Worm (Caenorhabditis elegans) whole organism, young adult: ENCODE measurements around the gene Y32B12B.2.
A peak's percentile ranks its signal among the peaks of the same experiment; 100 is the strongest.

Experiments used
- B0019.2 ChIP-seq: fragments of 200-800 bp; sonication (Bioruptor generic); conservative IDR thresholded peaks from 2 replicates; pipeline ENCODE4 v1.3.6; 2022; ENCODE audit warnings: missing genetic modification reagents, missing genetic modification characterization, missing compliant biosample characterization
- B0261.1 ChIP-seq: sonication (generic microtip); optimal IDR thresholded peaks from 2 replicates; lab custom pipeline; 2016; ENCODE audit warnings: mild to moderate bottlenecking, missing genetic modification characterization, moderate library complexity, missing compliant biosample characterization
- C17E4.6 ChIP-seq: fragments of 200-800 bp; sonication (Bioruptor generic); IDR thresholded peaks from 2 replicates; pipeline ENCODE4 v1.3.6; 2022; ENCODE audit warnings: missing genetic modification reagents, missing genetic modification characterization, missing compliant biosample characterization
- F22D6.2 ChIP-seq: sonication (generic microtip); optimal IDR thresholded peaks from 2 replicates; lab custom pipeline; 2016; ENCODE audit warnings: mild to moderate bottlenecking, missing genetic modification characterization, missing compliant biosample characterization
- F49E8.2 ChIP-seq: sonication (generic microtip); optimal IDR thresholded peaks from 3 replicates; lab custom pipeline; 2017; ENCODE audit warnings: missing genetic modification characterization, mild to moderate bottlenecking, missing compliant biosample characterization, antibody characterized with exemption, moderate library complexity; ENCODE audit not compliant: insufficient read depth
- F52B5.7 ChIP-seq: sonication (generic microtip); optimal IDR thresholded peaks from 2 replicates; lab custom pipeline; 2016; ENCODE audit warnings: mild to moderate bottlenecking, missing genetic modification characterization, missing compliant biosample characterization
- F57A8.1 ChIP-seq: fragments of 200-800 bp; sonication (Bioruptor generic); optimal IDR thresholded peaks from 2 replicates; lab custom pipeline; 2018; ENCODE audit warnings: mild to moderate bottlenecking, missing genetic modification characterization, moderate library complexity, missing compliant biosample characterization
- K11D2.4 ChIP-seq: fragments of 200-800 bp; sonication (Bioruptor generic); IDR thresholded peaks from 2 replicates; pipeline ENCODE4 v1.3.6; 2022; ENCODE audit warnings: missing genetic modification reagents, missing genetic modification characterization, missing compliant biosample characterization
- T07F8.4 ChIP-seq: sonication (generic microtip); optimal IDR thresholded peaks from 2 replicates; lab custom pipeline; 2016; ENCODE audit warnings: mild to moderate bottlenecking, missing genetic modification characterization, moderate library complexity, missing compliant biosample characterization
- akir-1 ChIP-seq: fragments of 200-800 bp; sonication (Bioruptor generic); optimal IDR thresholded peaks from 2 replicates; lab custom pipeline; 2018; ENCODE audit warnings: mild to moderate bottlenecking, missing genetic modification characterization, moderate library complexity, missing compliant biosample characterization
- ama-1 ChIP-seq, 3 experiments: fragments of 150-350 bp in 1 of 3; sonication (generic microtip) in 2 of 3; optimal IDR thresholded peaks; 2 replicates each; lab custom pipeline; 2014 to 2018; ENCODE audit warnings: missing biosample characterization in 2 of 3, missing genetic modification characterization in 2 of 3, missing genetic modification reagents in 2 of 3
- atf-7 ChIP-seq: sonication (generic microtip); optimal IDR thresholded peaks from 2 replicates; lab custom pipeline; 2017; ENCODE audit warnings: mild to moderate bottlenecking, missing genetic modification characterization, missing compliant biosample characterization
- bed-1 ChIP-seq: fragments of 200-800 bp; sonication (Bioruptor generic); IDR thresholded peaks from 2 replicates; pipeline ENCODE4 v1.3.6; 2022; ENCODE audit warnings: missing genetic modification reagents, missing genetic modification characterization, missing compliant biosample characterization
- bed-2 ChIP-seq: fragments of 200-800 bp; sonication (Bioruptor generic); IDR thresholded peaks from 2 replicates; pipeline ENCODE4 v1.3.6; 2022; ENCODE audit warnings: missing genetic modification reagents, missing genetic modification characterization, missing compliant biosample characterization
- cebp-2 ChIP-seq: fragments of 200-800 bp; sonication (Bioruptor generic); IDR thresholded peaks from 2 replicates; pipeline ENCODE4 v1.3.6; 2022; ENCODE audit warnings: missing genetic modification characterization, missing compliant biosample characterization
- ceh-91 ChIP-seq: fragments of 200-800 bp; sonication (Bioruptor generic); IDR thresholded peaks from 2 replicates; pipeline ENCODE4 v1.3.6; 2022; ENCODE audit warnings: missing genetic modification reagents, missing genetic modification characterization, missing compliant biosample characterization
- dox-1 ChIP-seq: fragments of 200-800 bp; sonication (Bioruptor generic); IDR thresholded peaks from 2 replicates; pipeline ENCODE4 v1.3.6; 2022; ENCODE audit warnings: missing genetic modification reagents, missing genetic modification characterization, missing compliant biosample characterization
- dpff-1 ChIP-seq: sonication (generic microtip); optimal IDR thresholded peaks from 2 replicates; lab custom pipeline; 2017; ENCODE audit warnings: mild to moderate bottlenecking, missing genetic modification characterization, missing compliant biosample characterization
- efl-1 ChIP-seq: fragments of 150-350 bp; optimal IDR thresholded peaks from 2 replicates; lab custom pipeline; 2014; ENCODE audit warnings: missing biosample characterization, missing genetic modification reagents, missing genetic modification characterization
- egl-44 ChIP-seq: fragments of 200-800 bp; sonication (Bioruptor generic); IDR thresholded peaks from 2 replicates; pipeline ENCODE4 v1.3.6; 2022; ENCODE audit warnings: missing genetic modification reagents, missing genetic modification characterization, missing compliant biosample characterization
- ekl-4 ChIP-seq: fragments of 200-800 bp; sonication (Bioruptor generic); IDR thresholded peaks from 2 replicates; pipeline ENCODE4 v1.3.6; 2022; ENCODE audit warnings: missing genetic modification reagents, missing genetic modification characterization, missing compliant biosample characterization
- fkh-3 ChIP-seq: sonication (generic microtip); optimal IDR thresholded peaks from 2 replicates; lab custom pipeline; 2016; ENCODE audit warnings: mild to moderate bottlenecking, missing genetic modification characterization, missing compliant biosample characterization
- gei-17 ChIP-seq: fragments of 200-800 bp; sonication (Bioruptor generic); optimal IDR thresholded peaks from 2 replicates; lab custom pipeline; 2018; ENCODE audit warnings: mild to moderate bottlenecking, missing genetic modification characterization, missing compliant biosample characterization
- him-1 ChIP-seq: sonication (generic microtip); optimal IDR thresholded peaks from 2 replicates; lab custom pipeline; 2016; ENCODE audit warnings: missing genotype, missing genetic modification reagents, missing genetic modification characterization, missing compliant biosample characterization
- hmg-1.2 ChIP-seq: fragments of 200-800 bp; sonication (Bioruptor generic); IDR thresholded peaks from 2 replicates; pipeline ENCODE4 v1.3.6; 2022; ENCODE audit warnings: missing genetic modification reagents, missing genetic modification characterization, missing compliant biosample characterization
- hmg-20 ChIP-seq: fragments of 200-800 bp; sonication (Bioruptor generic); IDR thresholded peaks from 2 replicates; pipeline ENCODE4 v1.3.6; 2022; ENCODE audit warnings: missing genetic modification reagents, missing genetic modification characterization, missing compliant biosample characterization
- hrde-1 ChIP-seq: sonication (generic microtip); optimal IDR thresholded peaks from 2 replicates; lab custom pipeline; 2016; ENCODE audit warnings: missing genetic modification characterization, mild to moderate bottlenecking, missing compliant biosample characterization, moderate library complexity, missing genotype, missing genetic modification reagents, borderline replicate concordance
- lag-1 ChIP-seq: fragments of 200-800 bp; sonication (Bioruptor generic); IDR thresholded peaks from 2 replicates; pipeline ENCODE4 v1.3.6; 2022; ENCODE audit warnings: missing genetic modification reagents, missing genetic modification characterization, missing compliant biosample characterization
- lin-35 ChIP-seq, 3 experiments: fragments of 150-350 bp in 2 of 3; sonication (generic microtip) in 1 of 3; optimal IDR thresholded peaks; 2 replicates each; lab custom pipeline; 2014 to 2018; ENCODE audit warnings: missing biosample characterization in 3 of 3, missing genetic modification characterization in 3 of 3, missing genetic modification reagents in 3 of 3
- lsy-27 ChIP-seq: sonication (generic microtip); optimal IDR thresholded peaks from 2 replicates; lab custom pipeline; 2017; ENCODE audit warnings: missing genetic modification characterization, mild to moderate bottlenecking, missing compliant biosample characterization, antibody characterized with exemption, missing genotype, borderline replicate concordance; ENCODE audit not compliant: insufficient read depth
- madf-10 ChIP-seq: sonication (generic microtip); optimal IDR thresholded peaks from 2 replicates; lab custom pipeline; 2016; ENCODE audit warnings: mild to moderate bottlenecking, missing genetic modification characterization, missing compliant biosample characterization
- madf-6 ChIP-seq: fragments of 200-800 bp; sonication (Bioruptor generic); IDR thresholded peaks from 2 replicates; pipeline ENCODE4 v1.3.6; 2022; ENCODE audit warnings: missing genetic modification reagents, missing genetic modification characterization, missing compliant biosample characterization
- mes-4 ChIP-seq: sonication (generic microtip); optimal IDR thresholded peaks from 2 replicates; lab custom pipeline; 2016; ENCODE audit warnings: missing genotype, missing genetic modification characterization, missing compliant biosample characterization
- mxl-1 ChIP-seq: sonication (generic microtip); optimal IDR thresholded peaks from 2 replicates; lab custom pipeline; 2016; ENCODE audit warnings: missing genetic modification characterization, missing compliant biosample characterization
- nfya-1 ChIP-seq: sonication (generic microtip); optimal IDR thresholded peaks from 2 replicates; lab custom pipeline; 2017; ENCODE audit warnings: antibody characterized with exemption, missing compliant biosample characterization, missing genetic modification characterization, borderline replicate concordance; ENCODE audit not compliant: insufficient read depth
- nhr-179 ChIP-seq: sonication (generic microtip); optimal IDR thresholded peaks from 2 replicates; lab custom pipeline; 2016; ENCODE audit warnings: mild to moderate bottlenecking, missing genetic modification characterization, missing compliant biosample characterization
- nhr-80 ChIP-seq: sonication (generic microtip); optimal IDR thresholded peaks from 2 replicates; lab custom pipeline; 2016; ENCODE audit warnings: missing genetic modification characterization, missing compliant biosample characterization
- pbrm-1 ChIP-seq: fragments of 200-800 bp; sonication (Bioruptor generic); IDR thresholded peaks from 2 replicates; pipeline ENCODE4 v1.3.6; 2022; ENCODE audit warnings: missing genetic modification reagents, missing genetic modification characterization, missing compliant biosample characterization
- pha-4 ChIP-seq: fragments of 150-350 bp; sonication (generic microtip); optimal IDR thresholded peaks from 2 replicates; lab custom pipeline; 2014; ENCODE audit warnings: missing biosample characterization, missing genetic modification reagents, missing genetic modification characterization
- rpc-1 ChIP-seq, 2 experiments: fragments of 150-350 bp in 1 of 2; sonication (generic microtip) in 1 of 2; optimal IDR thresholded peaks; 2 replicates each; lab custom pipeline; 2014 to 2018; ENCODE audit warnings: missing biosample characterization in 1 of 2, missing genetic modification characterization in 1 of 2, missing genetic modification reagents in 1 of 2, missing genotype in 1 of 2
- snpc-1.1 ChIP-seq: sonication (generic microtip); optimal IDR thresholded peaks from 2 replicates; lab custom pipeline; 2017; ENCODE audit warnings: missing genetic modification characterization, mild to moderate bottlenecking, missing compliant biosample characterization, antibody characterized with exemption, moderate library complexity, missing genotype, missing genetic modification reagents; ENCODE audit not compliant: insufficient read depth
- tbp1 ChIP-seq: fragments of 200-800 bp; sonication (Bioruptor generic); optimal IDR thresholded peaks from 2 replicates; lab custom pipeline; 2018; ENCODE audit warnings: mild to moderate bottlenecking, missing genetic modification characterization, missing compliant biosample characterization
- unc-62 ChIP-seq: fragments of 150-350 bp; optimal IDR thresholded peaks from 2 replicates; lab custom pipeline; 2014; ENCODE audit warnings: missing biosample characterization, missing genetic modification reagents, missing genetic modification characterization
- zim-3 ChIP-seq: sonication (generic microtip); optimal IDR thresholded peaks from 2 replicates; lab custom pipeline; 2017; ENCODE audit warnings: mild to moderate bottlenecking, missing genetic modification characterization, moderate library complexity, missing compliant biosample characterization
- ztf-18 ChIP-seq: sonication (generic microtip); optimal IDR thresholded peaks from 2 replicates; lab custom pipeline; 2016; ENCODE audit warnings: missing genotype, mild to moderate bottlenecking, missing genetic modification characterization, missing compliant biosample characterization
- ztf-6 ChIP-seq: fragments of 200-800 bp; sonication (Bioruptor generic); IDR thresholded peaks from 2 replicates; pipeline ENCODE4 v1.3.6; 2022; ENCODE audit warnings: missing genetic modification reagents, missing genetic modification characterization, missing compliant biosample characterization

Gene Y32B12B.2

ce11 chrV:16592947-16593791 is 55.0 kb downstream of the Y32B12B.2 start (continued):
- no peak for TF ChIP-seq B0019.2
- TF ChIP-seq gei-17 (GFP tag; lab: Kevin White, UChicago), result peak; percentile 10
- TF ChIP-seq F57A8.1 (GFP tag; lab: Kevin White, UChicago), result no peak
- no peak for TF ChIP-seq snpc-1.1 (tag; lab: Kevin White, UChicago)
- TF ChIP-seq K11D2.4, result no peak
- peak; percentile 0 for TF ChIP-seq nhr-80 (tag; lab: Kevin White, UChicago)
- TF ChIP-seq ama-1 (optimal IDR thresholded peaks at IDR 0.05; lab: Kevin White, UChicago), result no peak
- TF ChIP-seq ama-1 (GFP tag; optimal IDR thresholded peaks at IDR 0.05; lab: Kevin White, UChicago), result no peak
- no peak for TF ChIP-seq mes-4
- TF ChIP-seq egl-44, result no peak
- no peak for TF ChIP-seq T07F8.4
- peak; percentile 5 for TF ChIP-seq dpff-1 (tag; lab: Kevin White, UChicago)
- TF ChIP-seq ztf-6 (GFP tag; lab: Robert Waterston, UW), result no peak
- TF ChIP-seq madf-6, result peak; percentile 20; the same call in 1 of the 2 replicates
- TF ChIP-seq cebp-2, result no peak
- no peak for TF ChIP-seq F49E8.2
- no peak for TF ChIP-seq tbp1 (GFP tag; lab: Kevin White, UChicago)
- 0 out of 2 replicates have a peak, but pooled peaks have one; percentile 8 for TF ChIP-seq hmg-1.2 (GFP tag; lab: Robert Waterston, UW)
- no peak for TF ChIP-seq ztf-18
- no peak for TF ChIP-seq ceh-91 (GFP tag; lab: Robert Waterston, UW)
- TF ChIP-seq efl-1 (GFP tag; lab: Kevin White, UChicago), result no peak
- TF ChIP-seq lag-1, result no peak
- TF ChIP-seq nfya-1, result no peak
- no peak for TF ChIP-seq ekl-4 (GFP tag; lab: Robert Waterston, UW)
- peak; percentile 71 for TF ChIP-seq unc-62 (GFP tag; lab: Kevin White, UChicago)
- TF ChIP-seq F22D6.2 (tag; lab: Kevin White, UChicago), result no peak
- no peak for TF ChIP-seq atf-7 (tag; lab: Kevin White, UChicago)
- TF ChIP-seq pha-4 (tag; lab: Kevin White, UChicago), result peak; percentile 53
- no peak for TF ChIP-seq bed-2 (GFP tag; lab: Robert Waterston, UW)
- no peak for TF ChIP-seq dox-1 (GFP tag; lab: Robert Waterston, UW)
- no peak for TF ChIP-seq madf-10 (tag; lab: Kevin White, UChicago)
- TF ChIP-seq lin-35 (GFP tag; optimal IDR thresholded peaks at IDR 0.05; lab: Kevin White, UChicago), result no peak
- no peak for TF ChIP-seq lsy-27 (tag; lab: Kevin White, UChicago)
- TF ChIP-seq zim-3, result peak; percentile 6
- TF ChIP-seq C17E4.6, result no peak
- TF ChIP-seq F52B5.7 (tag; lab: Kevin White, UChicago), result peak; percentile 40
- TF ChIP-seq him-1 (tag; lab: Kevin White, UChicago), result no peak
- TF ChIP-seq rpc-1 (optimal IDR thresholded peaks at IDR 0.05; lab: Kevin White, UChicago), result no peak
- TF ChIP-seq rpc-1 (tag; optimal IDR thresholded peaks at IDR 0.05; lab: Kevin White, UChicago), result no peak
- TF ChIP-seq akir-1 (GFP tag; lab: Kevin White, UChicago), result no peak
- TF ChIP-seq hrde-1 (tag; lab: Kevin White, UChicago), result no peak
- TF ChIP-seq nhr-179 (tag; lab: Kevin White, UChicago), result no peak
- TF ChIP-seq hmg-20 (GFP tag; lab: Robert Waterston, UW), result 0 out of 2 replicates have a peak, but pooled peaks have one; percentile 12
- TF ChIP-seq mxl-1, result no peak
- 0 out of 2 replicates have a peak, but pooled peaks have one; percentile 8 for TF ChIP-seq pbrm-1 (GFP tag; lab: Robert Waterston, UW)
- TF ChIP-seq fkh-3 (tag; lab: Kevin White, UChicago), result no peak
- no peak for TF ChIP-seq B0261.1 (tag; lab: Kevin White, UChicago)
- no peak for TF ChIP-seq bed-1 (GFP tag; lab: Robert Waterston, UW)
